Worm (Caenorhabditis elegans) whole organism, L2 larva: ENCODE data around the gene cal-2.

ENCODE experiments used
- C34F6.9 ChIP-seq: fragments of 150-350 bp; optimal IDR thresholded peaks from 2 replicates; lab custom pipeline; 2014; ENCODE audit warnings: missing biosample characterization, missing genetic modification characterization
- F13H6.1 ChIP-seq: sonication (generic microtip); optimal IDR thresholded peaks from 2 replicates; lab custom pipeline; 2016; ENCODE audit warnings: missing genetic modification characterization, missing compliant biosample characterization
- R02D3.7 ChIP-seq: fragments of 150-350 bp; optimal IDR thresholded peaks from 2 replicates; lab custom pipeline; 2014; ENCODE audit warnings: missing biosample characterization, missing genetic modification characterization
- Y55F3AM.14 ChIP-seq: fragments of 200-800 bp; sonication (Bioruptor generic); optimal IDR thresholded peaks from 2 replicates; lab custom pipeline; 2018; ENCODE audit warnings: mild to moderate bottlenecking, missing genetic modification characterization, missing compliant biosample characterization
- ZK546.5 ChIP-seq: sonication (generic microtip); optimal IDR thresholded peaks from 2 replicates; lab custom pipeline; 2017; ENCODE audit warnings: missing biosample characterization, missing genetic modification characterization
- ama-1 ChIP-seq: fragments of 150-350 bp; optimal IDR thresholded peaks from 2 replicates; lab custom pipeline; 2018; ENCODE audit warnings: inconsistent platforms
- blmp-1 ChIP-seq: sonication (generic microtip); optimal IDR thresholded peaks from 2 replicates; lab custom pipeline; 2017; ENCODE audit warnings: missing genetic modification characterization, mild to moderate bottlenecking, missing compliant biosample characterization, antibody characterized with exemption, moderate library complexity; ENCODE audit not compliant: insufficient read depth
- ceh-82 ChIP-seq: fragments of 150-350 bp; optimal IDR thresholded peaks from 2 replicates; lab custom pipeline; 2014; ENCODE audit warnings: missing biosample characterization, missing genetic modification characterization
- crh-2 ChIP-seq: sonication (generic microtip); optimal IDR thresholded peaks from 2 replicates; lab custom pipeline; 2017; ENCODE audit warnings: missing biosample characterization, missing genetic modification characterization
- egl-27 ChIP-seq: sonication (generic microtip); optimal IDR thresholded peaks from 3 replicates; lab custom pipeline; 2017; ENCODE audit warnings: missing biosample characterization, missing genetic modification reagents, missing genetic modification characterization
- elt-3 ChIP-seq: sonication (generic microtip); optimal IDR thresholded peaks from 2 replicates; lab custom pipeline; 2017; ENCODE audit warnings: missing biosample characterization, missing genetic modification characterization
- fos-1 ChIP-seq: fragments of 150-350 bp; optimal IDR thresholded peaks from 2 replicates; lab custom pipeline; 2014; ENCODE audit warnings: missing biosample characterization, missing genetic modification characterization
- lin-13 ChIP-seq: fragments of 150-350 bp; optimal IDR thresholded peaks from 2 replicates; lab custom pipeline; 2014; ENCODE audit warnings: missing biosample characterization, missing genetic modification reagents, missing genetic modification characterization
- lin-39 ChIP-seq: fragments of 150-350 bp; optimal IDR thresholded peaks from 2 replicates; lab custom pipeline; 2014; ENCODE audit warnings: missing biosample characterization, missing genetic modification reagents, missing genetic modification characterization
- lsy-2 ChIP-seq, 2 experiments: fragments of 150-350 bp in 1 of 2; sonication (generic microtip) in 1 of 2; optimal IDR thresholded peaks; 2 replicates each; lab custom pipeline; 2014 to 2017; ENCODE audit warnings: missing biosample characterization in 2 of 2, missing genetic modification characterization in 2 of 2
- mab-5 ChIP-seq: fragments of 150-350 bp; optimal IDR thresholded peaks from 2 replicates; lab custom pipeline; 2014; ENCODE audit warnings: missing biosample characterization, missing genetic modification characterization
- mbf-1 ChIP-seq: sonication (generic microtip); optimal IDR thresholded peaks from 2 replicates; lab custom pipeline; 2017; ENCODE audit warnings: missing biosample characterization, missing genetic modification characterization
- mdl-1 ChIP-seq, 2 experiments: fragments of 150-350 bp in 1 of 2; sonication (generic microtip) in 1 of 2; optimal IDR thresholded peaks; 2 replicates each; lab custom pipeline; 2017; ENCODE audit warnings: missing biosample characterization in 2 of 2, missing genetic modification characterization in 2 of 2
- nhr-10 ChIP-seq: sonication (generic microtip); optimal IDR thresholded peaks from 2 replicates; lab custom pipeline; 2017; ENCODE audit warnings: missing biosample characterization, missing genetic modification characterization
- nhr-11 ChIP-seq: fragments of 150-350 bp; optimal IDR thresholded peaks from 2 replicates; lab custom pipeline; 2014; ENCODE audit warnings: missing biosample characterization, missing genetic modification characterization
- nhr-12 ChIP-seq: fragments of 150-350 bp; optimal IDR thresholded peaks from 2 replicates; lab custom pipeline; 2014; ENCODE audit warnings: missing biosample characterization, missing genetic modification characterization
- nhr-129 ChIP-seq: fragments of 150-350 bp; optimal IDR thresholded peaks from 2 replicates; lab custom pipeline; 2014; ENCODE audit warnings: missing biosample characterization, missing genetic modification characterization
- nhr-21 ChIP-seq: fragments of 150-350 bp; optimal IDR thresholded peaks from 2 replicates; lab custom pipeline; 2014; ENCODE audit warnings: missing biosample characterization, missing genetic modification characterization
- nhr-237 ChIP-seq: fragments of 150-350 bp; optimal IDR thresholded peaks from 2 replicates; lab custom pipeline; 2014; ENCODE audit warnings: missing biosample characterization, missing genetic modification characterization
- nhr-6 ChIP-seq: fragments of 150-350 bp; optimal IDR thresholded peaks from 2 replicates; lab custom pipeline; 2014; ENCODE audit warnings: missing biosample characterization, missing genetic modification characterization
- sma-3 ChIP-seq: sonication (generic microtip); optimal IDR thresholded peaks from 2 replicates; lab custom pipeline; 2016; ENCODE audit warnings: missing genetic modification reagents, missing genetic modification characterization, missing compliant biosample characterization
- sma-9 ChIP-seq, 2 experiments: fragments of 150-350 bp in 1 of 2; sonication (generic microtip) in 1 of 2; optimal IDR thresholded peaks; 2 replicates each; lab custom pipeline; 2014 to 2016; ENCODE audit warnings: missing genetic modification characterization in 2 of 2, mild to moderate bottlenecking in 1 of 2, missing biosample characterization in 1 of 2, missing compliant biosample characterization in 1 of 2, missing genetic modification reagents in 1 of 2, moderate library complexity in 1 of 2
- snpc-4 ChIP-seq: fragments of 150-350 bp; optimal IDR thresholded peaks from 2 replicates; lab custom pipeline; 2014; ENCODE audit warnings: missing biosample characterization, missing genetic modification characterization
- unc-39 ChIP-seq: fragments of 150-350 bp; optimal IDR thresholded peaks from 2 replicates; lab custom pipeline; 2014; ENCODE audit warnings: missing biosample characterization, missing genetic modification characterization
- unc-55 ChIP-seq: fragments of 150-350 bp; sonication (generic microtip); optimal IDR thresholded peaks from 3 replicates; lab custom pipeline; 2014; ENCODE audit warnings: missing biosample characterization, missing genetic modification reagents, missing genetic modification characterization
- unc-62 ChIP-seq: fragments of 150-350 bp; optimal IDR thresholded peaks from 2 replicates; lab custom pipeline; 2014; ENCODE audit warnings: missing biosample characterization, missing genetic modification reagents, missing genetic modification characterization
- ztf-11 ChIP-seq: sonication (generic microtip); optimal IDR thresholded peaks from 2 replicates; lab custom pipeline; 2017; ENCODE audit warnings: missing biosample characterization, missing genetic modification characterization
- ztf-4 ChIP-seq: fragments of 150-350 bp; optimal IDR thresholded peaks from 2 replicates; lab custom pipeline; 2014; ENCODE audit warnings: missing biosample characterization, missing genetic modification characterization

cal-2 gene

ce11 chrII:8929771-8930170, 30.7 kb upstream of the cal-2 start, which contains the start of gene mrpl-50:
Gene mrpl-50 (plus strand): TSS chrII:8929841.
- no peak for TF ChIP-seq crh-2 (tag; lab: Kevin White, UChicago)
- TF ChIP-seq Y55F3AM.14 (GFP tag; lab: Kevin White, UChicago) = no peak
- TF ChIP-seq mbf-1 (tag; lab: Kevin White, UChicago) = no peak
- peak; percentile 10 for TF ChIP-seq F13H6.1
- no peak for TF ChIP-seq nhr-12 (tag; lab: Kevin White, UChicago)
- no peak for TF ChIP-seq nhr-129 (tag; lab: Kevin White, UChicago)
- TF ChIP-seq, all 48 proteins: peak for 1

- TF ChIP-seq ZK546.5 (no peak), nhr-10 (tag; lab: Kevin White, UChicago) (no peak), ztf-11 (tag; lab: Kevin White, UChicago) (no peak), nhr-6 (tag; lab: Kevin White, UChicago) (no peak), nhr-21 (tag; lab: Kevin White, UChicago) (no peak), R02D3.7 (tag; lab: Kevin White, UChicago) (no peak), ama-1 (lab: Kevin White, UChicago) (no peak), ztf-4 (tag; lab: Kevin White, UChicago) (no peak), nhr-237 (tag; lab: Kevin White, UChicago) (no peak), ceh-82 (tag; lab: Kevin White, UChicago) (no peak), lin-39 (tag; lab: Kevin White, UChicago) (no peak)
Measured at ce11 chrII:8930763-8931162, 29.8 kb upstream of the cal-2 start, which contains the start of gene enol-1. Gene enol-1 (plus strand): TSS chrII:8930997.

- TF ChIP-seq snpc-4 (no peak), mdl-1 (tag; optimal IDR thresholded peaks at IDR 0.05; lab: Kevin White, UChicago) (no peak), F13H6.1 (peak; percentile 45), elt-3 (tag; lab: Kevin White, UChicago) (no peak), lsy-2 (tag; optimal IDR thresholded peaks at IDR 0.05; lab: Kevin White, UChicago) (peak in 1 of 2 experiments; percentile 20), crh-2 (tag; lab: Kevin White, UChicago) (peak; percentile 47), ama-1 (lab: Kevin White, UChicago) (peak; percentile 71), fos-1 (tag; lab: Kevin White, UChicago) (peak; percentile 28), nhr-21 (tag; lab: Kevin White, UChicago) (no peak), C34F6.9 (tag; lab: Kevin White, UChicago) (peak; percentile 10), nhr-237 (tag; lab: Kevin White, UChicago) (no peak), R02D3.7 (tag; lab: Kevin White, UChicago) (no peak), unc-62 (no peak), nhr-129 (tag; lab: Kevin White, UChicago) (peak; percentile 10)
Measured at ce11 chrII:8931405-8932149, 28.9 kb upstream of the cal-2 start.

ce11 chrII:8932392-8932791, 28.1 kb upstream of the cal-2 start:
- no peak for TF ChIP-seq nhr-11 (tag; lab: Kevin White, UChicago)
- no peak for TF ChIP-seq nhr-10 (tag; lab: Kevin White, UChicago)
- no peak for TF ChIP-seq sma-9 (GFP tag; optimal IDR thresholded peaks at IDR 0.05; lab: Kevin White, UChicago)
- TF ChIP-seq sma-9 (tag; optimal IDR thresholded peaks at IDR 0.05; lab: Kevin White, UChicago) = no peak
- no peak for TF ChIP-seq nhr-237 (tag; lab: Kevin White, UChicago)
- no peak for TF ChIP-seq lin-39 (tag; lab: Kevin White, UChicago)
- TF ChIP-seq blmp-1 (tag; lab: Kevin White, UChicago) = no peak
- TF ChIP-seq mbf-1 (tag; lab: Kevin White, UChicago) = no peak
- no peak for TF ChIP-seq nhr-12 (tag; lab: Kevin White, UChicago)
- TF ChIP-seq unc-39 (tag; lab: Kevin White, UChicago) = no peak
- TF ChIP-seq, all 48 proteins: peak for 0

- TF ChIP-seq lin-13 (peak; percentile 67), ceh-82 (tag; lab: Kevin White, UChicago) (no peak), mab-5 (tag; lab: Kevin White, UChicago) (no peak), C34F6.9 (tag; lab: Kevin White, UChicago) (peak; percentile 10), F13H6.1 (peak; percentile 12), sma-3 (GFP tag; lab: Kevin White, UChicago) (peak; percentile 10), nhr-21 (tag; lab: Kevin White, UChicago) (peak; percentile 38), ama-1 (lab: Kevin White, UChicago) (peak; percentile 42), Y55F3AM.14 (GFP tag; lab: Kevin White, UChicago) (peak; percentile 14), crh-2 (tag; lab: Kevin White, UChicago) (peak; percentile 12), nhr-6 (tag; lab: Kevin White, UChicago) (no peak), nhr-129 (tag; lab: Kevin White, UChicago) (no peak), egl-27 (tag; lab: Kevin White, UChicago) (no peak), ztf-4 (tag; lab: Kevin White, UChicago) (peak; percentile 61), lsy-2 (tag; optimal IDR thresholded peaks at IDR 0.05; lab: Kevin White, UChicago) (peak in 1 of 2 experiments; percentile 57), unc-55 (peak; percentile 5), sma-9 (GFP tag; optimal IDR thresholded peaks at IDR 0.05; lab: Kevin White, UChicago) (peak; percentile 56), sma-9 (tag; optimal IDR thresholded peaks at IDR 0.05; lab: Kevin White, UChicago) (no peak)
Measured at ce11 chrII:8933693-8934432, 26.7 kb upstream of the cal-2 start, which contains the start of gene T21B10.3. Gene T21B10.3 (plus strand): TSS chrII:8934382.
